Worm (Caenorhabditis elegans): ENCODE measurements around the gene gtap-2.

DNA sequence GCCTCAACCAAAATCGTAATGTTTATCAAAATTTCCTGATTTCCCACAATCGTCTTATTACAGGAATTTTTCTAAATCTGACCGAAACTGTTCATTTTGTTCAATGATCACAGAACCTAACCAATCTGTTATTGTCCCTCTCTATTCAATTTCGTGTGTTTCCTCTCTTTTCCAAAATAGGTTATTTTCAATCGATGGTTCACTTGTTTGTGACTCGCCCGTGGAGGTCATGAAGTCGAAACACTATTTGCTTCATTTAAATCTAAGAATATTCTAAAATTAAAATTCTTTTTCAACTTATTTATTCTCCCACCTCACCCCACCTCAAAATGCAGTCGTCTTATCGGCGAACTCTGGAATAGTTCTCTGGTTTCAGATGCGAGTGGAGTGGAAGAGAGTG, 42.5 kb downstream of the gtap-2 start:
- no peak for TF ChIP-seq ama-1 (optimal IDR thresholded peaks at IDR 0.05)
- no peak for TF ChIP-seq flt-1 (GFP tag; IDR thresholded peaks at IDR 0.05)
